Fruit fly (Drosophila melanogaster): ENCODE results near the gene CNMa.

DNA sequence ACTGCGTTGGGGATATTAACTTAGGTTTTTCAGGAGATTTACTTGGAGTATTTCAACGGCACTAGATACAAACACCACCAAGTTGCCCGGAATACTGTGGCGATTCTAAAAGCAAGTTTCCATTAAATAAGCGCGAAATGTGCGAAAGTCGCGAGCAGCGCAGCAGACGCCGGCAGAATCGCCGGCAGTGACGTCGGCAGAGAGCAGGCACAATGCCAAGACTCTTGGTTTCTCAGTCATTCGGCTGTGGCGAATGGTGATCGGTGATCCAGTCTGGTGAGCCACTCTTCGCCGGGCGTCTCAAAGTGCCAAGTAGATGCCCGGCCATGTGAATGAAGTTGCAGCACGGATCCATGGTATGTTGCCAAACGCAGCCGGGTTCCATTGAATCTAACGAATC lies 20.3 kb downstream of the CNMa start, which contains the start of gene Cpr62Bb:
- TF ChIP-seq ttk (optimal IDR thresholded peaks at IDR 0.05) (no peak), insv (optimal IDR thresholded peaks at IDR 0.05) (no peak), psq (optimal IDR thresholded peaks at IDR 0.05) (no peak), h (optimal IDR thresholded peaks at IDR 0.05) (no peak), Sin3A (optimal IDR thresholded peaks at IDR 0.05) (no peak)
